Worm (Caenorhabditis elegans) whole organism, L4/young adult: ENCODE measurements around the gene spe-36.

Source experiments
- W03F9.2 ChIP-seq: fragments of 150-350 bp; optimal IDR thresholded peaks from 2 replicates; lab custom pipeline; 2014; ENCODE audit warnings: missing biosample characterization, missing genetic modification characterization
- dao-5 ChIP-seq: sonication (generic microtip); optimal IDR thresholded peaks from 2 replicates; lab custom pipeline; 2016; ENCODE audit warnings: missing genotype, missing genetic modification characterization, moderate library complexity, missing compliant biosample characterization
- him-1 ChIP-seq: sonication (generic microtip); optimal IDR thresholded peaks from 2 replicates; lab custom pipeline; 2016; ENCODE audit warnings: missing genotype, missing genetic modification reagents, missing genetic modification characterization, missing compliant biosample characterization

DNA sequence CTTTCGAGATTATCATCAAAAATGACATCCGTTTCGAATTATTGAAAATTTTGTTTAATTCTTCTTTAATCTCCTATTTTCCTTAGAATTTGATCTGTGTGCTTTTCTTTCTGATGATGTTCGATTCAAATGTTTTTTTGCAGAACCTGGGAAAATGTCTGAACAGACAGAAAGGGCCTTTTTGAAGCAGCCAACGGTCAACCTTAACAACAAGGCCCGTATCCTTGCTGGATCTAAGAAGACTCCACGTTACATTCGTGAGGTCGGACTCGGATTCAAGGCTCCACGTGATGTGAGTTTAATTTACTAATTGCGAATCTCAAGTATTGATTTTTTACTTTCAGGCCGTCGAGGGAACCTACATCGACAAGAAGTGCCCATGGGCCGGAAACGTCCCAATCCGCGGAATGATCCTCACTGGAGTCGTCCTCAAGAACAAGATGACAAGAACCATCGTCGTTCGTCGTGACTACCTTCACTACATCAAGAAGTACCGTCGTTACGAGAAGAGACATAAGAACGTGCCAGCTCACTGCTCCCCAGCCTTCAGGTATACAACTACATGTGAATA lies 10.5 kb upstream of the spe-36 start, which contains the start of gene rps-11:
- no peak for TF ChIP-seq dao-5 (tag; lab: Kevin White, UChicago)
- TF ChIP-seq W03F9.2 (tag; lab: Kevin White, UChicago): no peak
- no peak for TF ChIP-seq him-1 (tag; lab: Kevin White, UChicago)
